Fruit fly (Drosophila melanogaster) whole organism, pupa: Measurements from ENCODE around the gene ND-30.

Experiments used
- CG10348 ChIP-seq: fragments of 200-800 bp; sonication (Bioruptor generic); IDR thresholded peaks from 2 replicates; pipeline ENCODE4 v1.3.6; 2022; ENCODE audit warnings: missing biosample characterization, missing genetic modification characterization
- CG12605 ChIP-seq: fragments of 200-800 bp; sonication (Bioruptor generic); IDR thresholded peaks from 2 replicates; pipeline ENCODE4 v1.3.6; 2022; ENCODE audit warnings: missing biosample characterization, missing genetic modification characterization
- CG13204 ChIP-seq: fragments of 200-800 bp; sonication (Bioruptor generic); optimal IDR thresholded peaks from 2 replicates; lab custom pipeline; 2018; ENCODE audit warnings: missing biosample characterization, mild to moderate bottlenecking, missing genetic modification characterization, moderate library complexity
- CG14655 ChIP-seq: fragments of 200-800 bp; sonication (Bioruptor generic); optimal IDR thresholded peaks from 3 replicates; lab custom pipeline; 2017; ENCODE audit warnings: mild to moderate bottlenecking, missing biosample characterization, missing genetic modification reagents, missing genetic modification characterization
- CG15710 ChIP-seq: fragments of 200-800 bp; sonication (Bioruptor generic); optimal IDR thresholded peaks from 2 replicates; lab custom pipeline; 2018; ENCODE audit warnings: missing biosample characterization, mild to moderate bottlenecking, missing genetic modification characterization, moderate library complexity
- CG17806 ChIP-seq: fragments of 200-800 bp; sonication (Bioruptor generic); optimal IDR thresholded peaks from 2 replicates; lab custom pipeline; 2018; ENCODE audit warnings: missing biosample characterization, mild to moderate bottlenecking, missing genetic modification characterization, moderate library complexity
- CG32121 ChIP-seq: fragments of 200-800 bp; sonication (Bioruptor generic); IDR thresholded peaks from 2 replicates; pipeline ENCODE4 v1.3.6; 2022; ENCODE audit warnings: missing biosample characterization, missing genetic modification characterization
- CG34367 ChIP-seq: fragments of 200-800 bp; sonication (Bioruptor generic); optimal IDR thresholded peaks from 2 replicates; lab custom pipeline; 2018; ENCODE audit warnings: missing biosample characterization, mild to moderate bottlenecking, missing genetic modification characterization
- CG4496 ChIP-seq: fragments of 200-800 bp; sonication (Bioruptor generic); IDR thresholded peaks from 3 replicates; pipeline ENCODE4 v1.3.6; 2022; ENCODE audit warnings: missing biosample characterization, missing genetic modification characterization
- CG8159 ChIP-seq: fragments of 200-800 bp; sonication (Bioruptor generic); optimal IDR thresholded peaks from 3 replicates; lab custom pipeline; 2018; ENCODE audit warnings: missing biosample characterization, mild to moderate bottlenecking, missing genetic modification characterization, moderate library complexity
- CG8301 ChIP-seq: fragments of 200-800 bp; sonication (Bioruptor generic); optimal IDR thresholded peaks from 2 replicates; lab custom pipeline; 2018; ENCODE audit warnings: missing biosample characterization, mild to moderate bottlenecking, missing genetic modification characterization
- CG9948 ChIP-seq: fragments of 200-800 bp; sonication (Bioruptor generic); optimal IDR thresholded peaks from 2 replicates; lab custom pipeline; 2018; ENCODE audit warnings: missing biosample characterization, mild to moderate bottlenecking, missing genetic modification characterization, moderate library complexity
- D1 ChIP-seq: fragments of 200-800 bp; sonication (Bioruptor generic); optimal IDR thresholded peaks from 2 replicates; lab custom pipeline; 2018; ENCODE audit warnings: missing biosample characterization, mild to moderate bottlenecking, missing genetic modification characterization, moderate library complexity
- EcR ChIP-seq: fragments of 200-800 bp; sonication (Bioruptor generic); optimal IDR thresholded peaks from 3 replicates; lab custom pipeline; 2019; ENCODE audit warnings: missing biosample characterization, missing genetic modification characterization, mild to moderate bottlenecking, moderate library complexity, missing genetic modification reagents
- Ets98B ChIP-seq: fragments of 200-800 bp; sonication (Bioruptor generic); IDR thresholded peaks from 2 replicates; pipeline ENCODE4 v1.3.6; 2022; ENCODE audit warnings: missing biosample characterization, missing genetic modification characterization
- Pif1A ChIP-seq: fragments of 200-800 bp; sonication (Bioruptor generic); optimal IDR thresholded peaks from 3 replicates; lab custom pipeline; 2016; ENCODE audit warnings: missing biosample characterization, missing genetic modification characterization
- Pif1B ChIP-seq: fragments of 200-800 bp; sonication (Bioruptor generic); optimal IDR thresholded peaks from 3 replicates; lab custom pipeline; 2016; ENCODE audit warnings: missing biosample characterization, missing genetic modification characterization
- Snoo ChIP-seq: fragments of 200-800 bp; sonication (Bioruptor generic); optimal IDR thresholded peaks from 3 replicates; lab custom pipeline; 2017; ENCODE audit warnings: missing biosample characterization, mild to moderate bottlenecking, missing genetic modification characterization, inconsistent platforms
- fd96Ca ChIP-seq: fragments of 200-800 bp; sonication (Bioruptor generic); IDR thresholded peaks from 3 replicates; pipeline ENCODE4 v1.3.6; 2022; ENCODE audit warnings: missing biosample characterization, missing genetic modification characterization
- gl ChIP-seq: fragments of 200-800 bp; sonication (Bioruptor generic); optimal IDR thresholded peaks from 2 replicates; lab custom pipeline; 2018; ENCODE audit warnings: missing biosample characterization, mild to moderate bottlenecking, missing genetic modification characterization
- rn ChIP-seq: fragments of 200-800 bp; sonication (Bioruptor generic); IDR thresholded peaks from 2 replicates; pipeline ENCODE4 v1.3.6; 2022; ENCODE audit warnings: missing biosample characterization, missing genetic modification characterization

Gene ND-30

dm6 chr3L:3192333-3192894 lies 33.0 kb upstream of the ND-30 start, which contains the start of gene CG14965:
Gene CG14965, minus strand, starts transcription at chr3L:3192491.
- no peak for TF ChIP-seq fd96Ca (GFP tag; lab: Robert Waterston, UW)
- no peak for TF ChIP-seq CG32121
- no peak for TF ChIP-seq CG13204
- TF ChIP-seq CG17806 = no peak

- no peak for TF ChIP-seq CG10348 (GFP tag; lab: Robert Waterston, UW)
- no peak for TF ChIP-seq fd96Ca (GFP tag; lab: Robert Waterston, UW)
- no peak for TF ChIP-seq CG14655
- TF ChIP-seq Pif1B = no peak
- no peak for TF ChIP-seq CG15710 (tag; lab: Kevin White, UChicago)
- no peak for TF ChIP-seq EcR (GFP tag; lab: Kevin White, UChicago)
- TF ChIP-seq gl = no peak
- TF ChIP-seq CG4496 (GFP tag; lab: Robert Waterston, UW) = no peak
- no peak for TF ChIP-seq rn (GFP tag; lab: Robert Waterston, UW)
- no peak for TF ChIP-seq Snoo (tag; lab: Kevin White, UChicago)
- TF ChIP-seq CG17806 = no peak
- no peak for TF ChIP-seq CG8301 (tag; lab: Kevin White, UChicago)
- no peak for TF ChIP-seq CG12605 (GFP tag; lab: Robert Waterston, UW)
- no peak for TF ChIP-seq CG32121
- TF ChIP-seq CG8159 (tag; lab: Kevin White, UChicago) = no peak
- TF ChIP-seq, all 21 proteins: peak for 0
These were observed 30.3 kb upstream of the ND-30 start, which contains the start of the genes CG42525 and CG14958 for dm6 chr3L:3189647-3190046. Gene CG42525, minus strand, starts transcription at chr3L:3189747. Gene CG14958, plus strand, starts transcription at chr3L:3189978.

dm6 chr3L:3187263-3187662 lies 27.9 kb upstream of the ND-30 start, which contains the start of gene CG14957:
Gene CG14957, plus strand, starts transcription at chr3L:3187563.
- TF ChIP-seq Pif1B (no peak), CG4496 (GFP tag; lab: Robert Waterston, UW) (no peak), CG9948 (tag; lab: Kevin White, UChicago) (no peak), rn (GFP tag; lab: Robert Waterston, UW) (no peak), CG13204 (no peak), CG17806 (no peak), EcR (GFP tag; lab: Kevin White, UChicago) (no peak), fd96Ca (GFP tag; lab: Robert Waterston, UW) (no peak), D1 (tag; lab: Kevin White, UChicago) (no peak), CG8301 (tag; lab: Kevin White, UChicago) (no peak), gl (no peak), CG32121 (no peak), Snoo (tag; lab: Kevin White, UChicago) (no peak), Ets98B (GFP tag; lab: Robert Waterston, UW) (no peak), CG8159 (tag; lab: Kevin White, UChicago) (no peak), CG12605 (GFP tag; lab: Robert Waterston, UW) (no peak)

- TF ChIP-seq EcR (GFP tag; lab: Kevin White, UChicago) (no peak), Ets98B (GFP tag; lab: Robert Waterston, UW) (no peak), Pif1A (GFP tag; lab: Kevin White, UChicago) (no peak), CG12605 (GFP tag; lab: Robert Waterston, UW) (no peak), CG4496 (GFP tag; lab: Robert Waterston, UW) (no peak), CG8301 (tag; lab: Kevin White, UChicago) (no peak), CG15710 (tag; lab: Kevin White, UChicago) (no peak), CG34367 (tag; lab: Kevin White, UChicago) (no peak)
These were observed 27.0 kb upstream of the ND-30 start, which contains the start of gene CG32284 for dm6 chr3L:3186364-3186763. Gene CG32284, plus strand, starts transcription at chr3L:3186664.

- TF ChIP-seq CG12605 (GFP tag; lab: Robert Waterston, UW) (no peak), CG8159 (tag; lab: Kevin White, UChicago) (no peak), D1 (tag; lab: Kevin White, UChicago) (no peak), CG8301 (tag; lab: Kevin White, UChicago) (no peak), Pif1A (GFP tag; lab: Kevin White, UChicago) (no peak), CG34367 (tag; lab: Kevin White, UChicago) (no peak)
These were observed 24.7 kb upstream of the ND-30 start, which contains the start of gene CG42494 for dm6 chr3L:3184104-3184503. Gene CG42494, plus strand, starts transcription at chr3L:3184404.

dm6 chr3L:3179474-3179873 lies 20.1 kb upstream of the ND-30 start:
- TF ChIP-seq CG12605 (GFP tag; lab: Robert Waterston, UW) = peak; percentile 91
- TF ChIP-seq CG15710 (tag; lab: Kevin White, UChicago) = peak; percentile 93
- peak; percentile 94 for TF ChIP-seq CG8301 (tag; lab: Kevin White, UChicago)
- TF ChIP-seq CG10348 (GFP tag; lab: Robert Waterston, UW) = peak; percentile 19; the same call in 1 of the 2 replicates
- peak; percentile 92 for TF ChIP-seq Ets98B (GFP tag; lab: Robert Waterston, UW)
- TF ChIP-seq CG4496 (GFP tag; lab: Robert Waterston, UW) = peak; percentile 95
- TF ChIP-seq CG17806 = peak; percentile 93
- peak; percentile 93 for TF ChIP-seq CG9948 (tag; lab: Kevin White, UChicago)
- TF ChIP-seq Snoo (tag; lab: Kevin White, UChicago) = peak; percentile 92
- TF ChIP-seq rn (GFP tag; lab: Robert Waterston, UW) = peak; percentile 78
- peak; percentile 89 for TF ChIP-seq gl
- TF ChIP-seq Pif1A (GFP tag; lab: Kevin White, UChicago) = no peak
- peak; percentile 98 for TF ChIP-seq EcR (GFP tag; lab: Kevin White, UChicago)
- TF ChIP-seq CG14655 = no peak
- TF ChIP-seq Pif1B = peak; percentile 92
- TF ChIP-seq fd96Ca (GFP tag; lab: Robert Waterston, UW) = peak; percentile 92
- peak; percentile 89 for TF ChIP-seq CG34367 (tag; lab: Kevin White, UChicago)
- TF ChIP-seq CG13204 = peak; percentile 87
- TF ChIP-seq CG32121 = peak; percentile 81
- TF ChIP-seq D1 (tag; lab: Kevin White, UChicago) = no peak
- TF ChIP-seq CG8159 (tag; lab: Kevin White, UChicago) = peak; percentile 95
